Worm (Caenorhabditis elegans): ENCODE data around the gene fbxc-53.

fbxc-53 gene

DNA sequence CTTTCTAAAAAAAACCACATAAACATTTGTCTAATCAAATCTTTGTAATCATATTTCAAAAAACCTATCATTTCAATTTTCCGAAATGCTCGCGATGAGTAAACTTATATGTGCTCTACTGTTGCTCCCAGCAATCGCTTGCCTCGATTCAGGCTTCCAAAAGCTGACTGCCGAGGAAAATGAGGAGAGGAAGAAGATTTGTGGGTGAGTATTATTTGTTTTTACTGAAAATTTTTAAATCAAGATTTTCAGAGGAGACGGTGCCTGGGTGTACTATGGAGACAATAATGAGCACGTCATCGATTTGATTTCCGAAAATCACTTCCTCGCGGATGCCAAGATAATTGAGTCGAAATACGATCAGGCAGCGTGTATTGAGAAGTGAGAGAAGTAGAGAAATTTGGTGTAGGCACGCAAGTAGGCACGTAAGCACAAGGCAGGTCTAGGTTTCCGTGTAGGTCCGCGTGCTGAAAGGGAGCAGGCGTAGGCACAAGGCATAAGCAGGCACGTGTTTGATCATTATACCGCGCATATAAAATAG is 13.2 kb downstream of the fbxc-53 start, which contains the start of gene C46E10.1:
Gene C46E10.1 (plus strand): TSS at position 51 of the 541 bp plus-strand sequence.
- TF ChIP-seq nhr-47 (tag; optimal IDR thresholded peaks at IDR 0.05) = no peak
- no peak for TF ChIP-seq aha-1 (tag; optimal IDR thresholded peaks at IDR 0.05)
- no peak for TF ChIP-seq fkh-10 (GFP tag; optimal IDR thresholded peaks at IDR 0.05)
- TF ChIP-seq egl-27 (tag; optimal IDR thresholded peaks at IDR 0.05) = no peak
- no peak for TF ChIP-seq ceh-82 (tag; optimal IDR thresholded peaks at IDR 0.05)
- no peak for TF ChIP-seq nhr-85 (tag)
- TF ChIP-seq ceh-8 (GFP tag; optimal IDR thresholded peaks at IDR 0.05) = no peak
- no peak for TF ChIP-seq mef-2 (tag; optimal IDR thresholded peaks at IDR 0.05)

DNA sequence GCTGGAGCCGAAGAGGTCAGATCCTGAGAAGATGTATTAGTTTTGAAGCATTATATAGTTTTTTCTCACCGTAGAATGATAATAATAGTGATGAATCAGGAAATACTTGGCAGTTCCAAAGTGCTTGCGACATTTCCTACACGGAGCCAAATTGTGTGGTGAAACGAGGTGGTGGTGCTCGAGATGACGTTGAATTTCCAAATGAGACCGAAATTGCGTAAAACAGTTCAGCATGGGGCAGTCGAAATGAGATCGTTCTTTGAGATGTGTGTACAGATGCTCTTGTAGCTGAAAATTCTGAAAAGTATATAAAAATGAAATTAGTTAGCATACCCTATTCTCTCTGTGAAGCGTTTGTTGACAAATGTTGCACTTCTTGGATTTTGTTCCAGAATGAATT is 16.9 kb downstream of the fbxc-53 start, which contains the start of gene C46E10.8:
Gene C46E10.8 (minus strand): TSS at position 101 of the 400 bp plus-strand sequence.
- TF ChIP-seq sox-4 (tag; optimal IDR thresholded peaks at IDR 0.05) (no peak), sptf-1 (tag; optimal IDR thresholded peaks at IDR 0.05) (no peak), vab-15 (tag; optimal IDR thresholded peaks at IDR 0.05) (no peak), unc-86 (tag; optimal IDR thresholded peaks at IDR 0.05) (no peak), unc-62 (GFP tag; optimal IDR thresholded peaks at IDR 0.05) (no peak), elt-2 (tag; optimal IDR thresholded peaks at IDR 0.05) (no peak), pax-3 (tag; optimal IDR thresholded peaks at IDR 0.05) (no peak), C04F5.9 (tag; optimal IDR thresholded peaks at IDR 0.05) (no peak), unc-130 (tag; optimal IDR thresholded peaks at IDR 0.05) (no peak), nhr-85 (tag) (no peak), xbp-1 (tag; optimal IDR thresholded peaks at IDR 0.05) (no peak)

DNA sequence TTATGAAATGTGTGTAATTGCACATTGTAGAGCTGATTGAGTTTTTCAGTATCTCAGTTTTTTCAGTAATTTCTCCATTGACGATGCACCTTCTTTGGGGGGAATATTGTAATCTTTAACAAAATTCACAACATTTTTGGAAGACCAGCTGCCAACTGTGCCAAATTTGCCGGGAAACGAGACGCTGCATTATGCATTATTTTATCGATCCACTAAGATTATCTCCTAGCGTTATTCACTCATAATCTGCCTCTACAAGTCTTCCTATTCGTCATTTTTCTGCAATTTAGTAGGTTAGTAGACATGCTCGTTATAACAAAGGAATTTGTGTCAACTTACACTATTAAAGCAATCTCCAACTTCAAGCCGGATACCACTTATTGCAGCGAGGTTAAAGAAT is 20.6 kb downstream of the fbxc-53 start, which contains the start of the genes sdz-12 and bath-31:
Gene sdz-12 (minus strand): TSS at position 101 of the 400 bp plus-strand sequence.
Gene bath-31 (plus strand): TSS at position 251 of the 400 bp plus-strand sequence.
- no peak for TF ChIP-seq dsc-1 (tag; optimal IDR thresholded peaks at IDR 0.05)
- no peak for TF ChIP-seq nhr-20 (tag; optimal IDR thresholded peaks at IDR 0.05)
- TF ChIP-seq C04F5.9 (tag; optimal IDR thresholded peaks at IDR 0.05) = no peak
- no peak for TF ChIP-seq unc-30 (tag; optimal IDR thresholded peaks at IDR 0.05)
- no peak for TF ChIP-seq swsn-7 (tag; optimal IDR thresholded peaks at IDR 0.05)

DNA sequence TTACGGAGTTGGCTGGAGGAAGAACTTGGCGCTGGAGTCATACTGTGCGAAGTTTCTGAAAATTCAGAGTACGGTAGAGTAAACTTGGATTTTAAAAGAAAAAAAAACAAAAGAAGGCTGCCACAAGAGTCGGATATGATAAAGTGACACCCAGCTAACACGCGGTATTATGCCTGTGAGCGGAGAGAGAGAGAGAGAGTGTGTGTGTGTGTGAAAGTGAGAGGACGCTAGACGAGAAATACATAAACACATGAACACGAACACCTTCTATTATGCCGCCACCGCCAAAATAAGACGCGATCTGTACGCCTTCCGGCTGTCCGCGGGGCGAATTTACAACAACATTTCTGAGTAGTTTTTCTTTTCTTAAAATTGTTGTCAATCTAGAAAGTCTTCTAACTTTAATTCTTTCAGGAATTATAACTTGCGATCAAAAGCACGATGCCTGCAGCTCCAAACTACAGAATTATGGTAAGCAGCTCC is 25.8 kb downstream of the fbxc-53 start, which contains the start of gene F12E12.6:
Gene F12E12.6 (minus strand): TSS at position 51 of the 483 bp plus-strand sequence.
- TF ChIP-seq xbp-1 (tag; optimal IDR thresholded peaks at IDR 0.05) (no peak), lin-39 (tag; optimal IDR thresholded peaks at IDR 0.05) (no peak), ceh-63 (GFP tag; optimal IDR thresholded peaks at IDR 0.05) (no peak), nhr-76 (tag; optimal IDR thresholded peaks at IDR 0.05) (no peak), ces-1 (GFP tag; optimal IDR thresholded peaks at IDR 0.05) (no peak), egl-13 (tag; optimal IDR thresholded peaks at IDR 0.05) (no peak), hlh-17 (GFP tag; optimal IDR thresholded peaks at IDR 0.05; ENCODE audit: borderline replicate concordance) (no peak), nhr-237 (tag; optimal IDR thresholded peaks at IDR 0.05) (no peak), nhr-85 (tag) (no peak), elt-2 (tag; optimal IDR thresholded peaks at IDR 0.05) (no peak), zip-4 (GFP tag; optimal IDR thresholded peaks at IDR 0.05) (no peak), F16B12.6 (tag; optimal IDR thresholded peaks at IDR 0.05) (no peak), dsc-1 (tag; optimal IDR thresholded peaks at IDR 0.05) (no peak), ceh-82 (tag; optimal IDR thresholded peaks at IDR 0.05) (no peak), nhr-47 (tag; optimal IDR thresholded peaks at IDR 0.05) (no peak), dpl-1 (GFP tag; optimal IDR thresholded peaks at IDR 0.05) (no peak), aha-1 (tag; optimal IDR thresholded peaks at IDR 0.05) (no peak), alr-1 (tag; optimal IDR thresholded peaks at IDR 0.05; ENCODE audit: borderline replicate concordance) (no peak)

DNA sequence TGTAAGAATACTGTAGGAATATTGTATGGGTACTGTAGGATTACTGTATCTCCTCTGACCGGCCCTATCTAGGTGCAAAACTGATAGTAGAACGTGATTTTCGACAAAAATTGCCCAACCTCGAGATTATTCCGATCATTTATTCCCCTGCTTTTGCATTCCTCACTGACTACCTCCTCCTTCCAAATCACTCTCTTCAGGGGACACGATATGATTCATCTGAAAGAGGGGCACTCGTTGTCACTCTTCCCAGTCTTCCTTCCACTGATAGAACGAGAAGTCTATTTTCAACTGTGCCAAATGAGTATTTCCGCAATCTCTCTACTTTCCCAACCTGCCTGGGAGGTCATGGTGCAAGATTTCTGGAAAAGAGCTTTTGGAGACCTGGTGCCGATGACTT is 28.6 kb downstream of the fbxc-53 start, which contains the start of gene F12E12.2:
Gene F12E12.2 (plus strand): TSS at position 301 of the 400 bp plus-strand sequence.
- TF ChIP-seq pqm-1 (tag; optimal IDR thresholded peaks at IDR 0.05) (no peak), sptf-1 (tag; optimal IDR thresholded peaks at IDR 0.05) (no peak), pag-3 (tag; optimal IDR thresholded peaks at IDR 0.05; ENCODE audit: borderline replicate concordance, insufficient read depth) (no peak), nhr-85 (tag) (no peak), ceh-88 (GFP tag; IDR thresholded peaks at IDR 0.05) (no peak), nhr-76 (tag; optimal IDR thresholded peaks at IDR 0.05) (no peak), aha-1 (tag; optimal IDR thresholded peaks at IDR 0.05) (no peak), ama-1 (optimal IDR thresholded peaks at IDR 0.05) (no peak), nhr-47 (tag; optimal IDR thresholded peaks at IDR 0.05) (no peak), mef-2 (tag; optimal IDR thresholded peaks at IDR 0.05) (no peak), nhr-19 (GFP tag; conservative IDR thresholded peaks at IDR 0.05) (no peak)

Data from whole organism, L1 larva.